Comparison of ENCODE assay signal across 1 fruit fly cellular context in the genomic region with DNA sequence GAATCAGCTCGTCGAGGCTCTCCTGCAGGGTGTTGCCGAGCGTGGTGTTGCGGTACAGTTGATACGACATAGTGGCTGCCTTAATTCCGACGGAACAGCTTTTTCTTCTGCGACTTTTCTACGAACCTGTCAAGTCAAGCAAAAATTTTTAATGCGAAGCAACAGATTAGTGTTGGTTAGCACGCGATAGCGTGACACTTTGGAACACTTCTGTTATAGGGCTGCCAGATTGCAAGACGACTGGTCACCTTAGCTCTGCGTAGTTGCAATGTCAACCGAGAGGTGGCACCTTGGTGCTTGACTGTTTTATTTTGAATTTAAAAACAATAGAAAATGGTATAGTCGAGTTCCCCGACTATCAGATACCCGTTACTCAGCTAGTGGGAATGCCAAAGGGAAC.
TF ChIP-seq lines count a peak whose summit lies in the region.

TSS of gene TfIIA-S (minus strand) at position 175 of the 400 bp plus-strand sequence.

TF ChIP-seq in whole organism, embryonic, 481 proteins besides CTCF, POLR2A, EP300 and RAD21 (continued from another document):
- TF ChIP-seq insv (GFP tag; optimal IDR thresholded peaks at IDR 0.05; lab: Kevin White, UChicago) (peak in 1 of 2 experiments; percentile 44), nerfin-1 (tag; optimal IDR thresholded peaks at IDR 0.05; lab: Kevin White, UChicago) (peak; percentile 45), cg (GFP tag; optimal IDR thresholded peaks at IDR 0.05; lab: Kevin White, UChicago) (no peak), CG12071 (GFP tag; optimal IDR thresholded peaks at IDR 0.05; lab: Kevin White, UChicago) (peak; percentile 21), CG14965 (GFP tag; optimal IDR thresholded peaks at IDR 0.05; lab: Kevin White, UChicago; ENCODE audit: borderline replicate concordance) (peak; percentile 38), CG11093 (GFP tag; IDR thresholded peaks at IDR 0.05; lab: Robert Waterston, UW) (peak; percentile 49; the same call in 1 of the 3 replicates), ato (GFP tag; IDR thresholded peaks at IDR 0.05; lab: Robert Waterston, UW; ENCODE audit: partially characterized antibody) (no peak), ase (GFP tag; IDR thresholded peaks at IDR 0.05; lab: Robert Waterston, UW) (no peak), CG17568 (GFP tag; optimal IDR thresholded peaks at IDR 0.05; lab: Kevin White, UChicago) (no peak), crc (GFP tag; optimal IDR thresholded peaks at IDR 0.05; lab: Kevin White, UChicago) (peak; percentile 9), sens-2 (GFP tag; IDR thresholded peaks at IDR 0.05; lab: Robert Waterston, UW) (no peak), CG5180 (GFP tag; optimal IDR thresholded peaks at IDR 0.05; lab: Kevin White, UChicago) (no peak), Nf-YC (tag; optimal IDR thresholded peaks at IDR 0.05; lab: Kevin White, UChicago) (peak; percentile 56), kni (GFP tag; optimal IDR thresholded peaks at IDR 0.05; lab: Kevin White, UChicago) (peak; percentile 58), ewg (GFP tag; optimal IDR thresholded peaks at IDR 0.05; lab: Kevin White, UChicago) (peak; percentile 55), repo (GFP tag; optimal IDR thresholded peaks at IDR 0.05; lab: Kevin White, UChicago) (peak; percentile 86), Doc3 (GFP tag; IDR thresholded peaks at IDR 0.05; lab: Robert Waterston, UW; ENCODE audit: partially characterized antibody) (no peak), CG1647 (GFP tag; optimal IDR thresholded peaks at IDR 0.05; lab: Kevin White, UChicago) (peak; percentile 86), CG1529 (GFP tag; optimal IDR thresholded peaks at IDR 0.05; lab: Kevin White, UChicago) (no peak), onecut (GFP tag; IDR thresholded peaks at IDR 0.05; lab: Robert Waterston, UW) (peak; percentile 38; the same call in 1 of the 2 replicates), CG14441 (GFP tag; IDR thresholded peaks at IDR 0.05; lab: Robert Waterston, UW) (no peak), zen2 (GFP tag; IDR thresholded peaks at IDR 0.05; lab: Robert Waterston, UW; ENCODE audit: partially characterized antibody) (no peak), Med (GFP tag; lab: Kevin White, UChicago) (peak; percentile 99), Ada2b (GFP tag; IDR thresholded peaks at IDR 0.05; lab: Robert Waterston, UW) (no peak), sim (GFP tag; IDR thresholded peaks at IDR 0.05; lab: Robert Waterston, UW) (no peak), Ets97D (GFP tag; optimal IDR thresholded peaks at IDR 0.05; lab: Kevin White, UChicago) (peak; percentile 95), CG34224 (GFP tag; IDR thresholded peaks at IDR 0.05; lab: Robert Waterston, UW; ENCODE audit: partially characterized antibody) (no peak), lmd (GFP tag; IDR thresholded peaks at IDR 0.05; lab: Robert Waterston, UW) (no peak), hth (optimal IDR thresholded peaks at IDR 0.05; lab: Kevin White, UChicago) (no peak), sob (GFP tag; IDR thresholded peaks at IDR 0.05; lab: Robert Waterston, UW) (no peak), CG14667 (GFP tag; IDR thresholded peaks at IDR 0.05; lab: Robert Waterston, UW) (no peak), CG42726 (GFP tag; IDR thresholded peaks at IDR 0.05; lab: Robert Waterston, UW; ENCODE audit: partially characterized antibody) (no peak), gro (GFP tag; optimal IDR thresholded peaks at IDR 0.05; lab: Kevin White, UChicago) (peak; percentile 88), ac (GFP tag; optimal IDR thresholded peaks at IDR 0.05; lab: Kevin White, UChicago) (no peak), ftz-f1 (GFP tag; optimal IDR thresholded peaks at IDR 0.05; lab: Kevin White, UChicago) (peak; percentile 90)
